Worm (Caenorhabditis elegans) whole organism, L4 larva: ENCODE measurements around the gene T08G5.15.
A peak's percentile ranks its signal among the peaks of the same experiment; 100 is the strongest.
"Not testable (repeated sequence)": the region's sequence is repeated elsewhere in the genome, so short reads cannot be mapped to it uniquely, and the experiment has no call there.

Experiments
- D1046.2 ChIP-seq: fragments of 200-800 bp; sonication (Bioruptor generic); IDR thresholded peaks from 2 replicates; pipeline ENCODE4 v1.3.6; 2022; ENCODE audit warnings: missing genetic modification characterization, missing compliant biosample characterization
- F37D6.2 ChIP-seq: sonication (generic microtip); optimal IDR thresholded peaks from 2 replicates; lab custom pipeline; 2016; ENCODE audit warnings: mild to moderate bottlenecking, missing genetic modification characterization, missing compliant biosample characterization
- F44E2.7 ChIP-seq: fragments of 200-800 bp; sonication (Bioruptor generic); IDR thresholded peaks from 2 replicates; pipeline ENCODE4 v2.1.2; 2022; ENCODE audit warnings: missing genetic modification characterization, missing compliant biosample characterization
- T26A8.4 ChIP-seq: fragments of 200-800 bp; sonication (Bioruptor generic); IDR thresholded peaks from 2 replicates; pipeline ENCODE4 v1.3.6; 2022; ENCODE audit warnings: missing genetic modification characterization, missing compliant biosample characterization
- Y105C5A.15 ChIP-seq: fragments of 200-800 bp; sonication (Bioruptor generic); IDR thresholded peaks from 2 replicates; pipeline ENCODE4 v1.3.6; 2022; ENCODE audit warnings: missing genetic modification characterization, missing compliant biosample characterization
- Y48G9A.11 ChIP-seq: fragments of 200-800 bp; sonication (Bioruptor generic); IDR thresholded peaks from 2 replicates; pipeline ENCODE4 v1.3.6; 2022; ENCODE audit warnings: missing genetic modification reagents, missing genetic modification characterization, missing compliant biosample characterization
- Y75B8A.6 ChIP-seq: fragments of 200-800 bp; sonication (Bioruptor generic); IDR thresholded peaks from 2 replicates; pipeline ENCODE4 v1.3.6; 2022; ENCODE audit warnings: missing genetic modification reagents, missing genetic modification characterization, missing compliant biosample characterization
- ZK337.2 ChIP-seq: fragments of 200-800 bp; sonication (Bioruptor generic); IDR thresholded peaks from 2 replicates; pipeline ENCODE4 v1.3.6; 2022; ENCODE audit warnings: missing genetic modification reagents, missing genetic modification characterization, missing compliant biosample characterization
- ZK546.5 ChIP-seq, 2 experiments: sonication (generic microtip); optimal IDR thresholded peaks; 2 replicates each; lab custom pipeline; 2017; ENCODE audit warnings: missing biosample characterization in 2 of 2, missing genetic modification characterization in 2 of 2
- arid-1 ChIP-seq: fragments of 200-800 bp; sonication (Bioruptor generic); conservative IDR thresholded peaks from 2 replicates; pipeline ENCODE4 v1.3.6; 2022; ENCODE audit warnings: missing genetic modification reagents, missing genetic modification characterization, missing compliant biosample characterization
- ceh-20 ChIP-seq: fragments of 200-800 bp; sonication (Bioruptor generic); IDR thresholded peaks from 2 replicates; pipeline ENCODE4 v1.3.6; 2022; ENCODE audit warnings: missing genetic modification reagents, missing genetic modification characterization, missing compliant biosample characterization
- ceh-28 ChIP-seq: fragments of 150-350 bp; optimal IDR thresholded peaks from 2 replicates; lab custom pipeline; 2014; ENCODE audit warnings: missing biosample characterization, missing genetic modification reagents, missing genetic modification characterization
- ceh-44 ChIP-seq: fragments of 200-800 bp; sonication (Bioruptor generic); IDR thresholded peaks from 2 replicates; pipeline ENCODE4 v1.3.6; 2022; ENCODE audit warnings: missing genetic modification reagents, missing genetic modification characterization, missing compliant biosample characterization
- cey-2 ChIP-seq: sonication (generic microtip); optimal IDR thresholded peaks from 3 replicates; lab custom pipeline; 2017; ENCODE audit warnings: missing genetic modification characterization, mild to moderate bottlenecking, missing compliant biosample characterization, antibody characterized with exemption, borderline replicate concordance; ENCODE audit not compliant: insufficient read depth
- ctbp-1 ChIP-seq: fragments of 200-800 bp; sonication (Bioruptor generic); IDR thresholded peaks from 2 replicates; pipeline ENCODE4 v1.3.6; 2022; ENCODE audit warnings: missing genetic modification reagents, missing genetic modification characterization, missing compliant biosample characterization
- daf-8 ChIP-seq: fragments of 200-800 bp; sonication (Bioruptor generic); IDR thresholded peaks from 2 replicates; pipeline ENCODE4 v1.3.6; 2022; ENCODE audit warnings: missing genetic modification characterization, missing compliant biosample characterization
- dmd-9 ChIP-seq: fragments of 200-800 bp; sonication (Bioruptor generic); IDR thresholded peaks from 2 replicates; pipeline ENCODE4 v1.3.6; 2022; ENCODE audit warnings: missing genetic modification reagents, missing genetic modification characterization, missing compliant biosample characterization
- duxl-1 ChIP-seq: sonication (generic microtip); optimal IDR thresholded peaks from 2 replicates; lab custom pipeline; 2016; ENCODE audit warnings: mild to moderate bottlenecking, missing genetic modification characterization, moderate library complexity, missing compliant biosample characterization; ENCODE audit not compliant: poor library complexity
- dve-1 ChIP-seq: sonication (generic microtip); optimal IDR thresholded peaks from 2 replicates; lab custom pipeline; 2017; ENCODE audit warnings: antibody characterized with exemption, mild to moderate bottlenecking, missing genetic modification characterization, missing compliant biosample characterization; ENCODE audit not compliant: insufficient read depth
- egl-43 ChIP-seq: fragments of 200-800 bp; sonication (Bioruptor generic); IDR thresholded peaks from 2 replicates; pipeline ENCODE4 v1.3.6; 2022; ENCODE audit warnings: missing genetic modification reagents, missing genetic modification characterization, missing compliant biosample characterization
- gei-8 ChIP-seq: fragments of 200-800 bp; sonication (Bioruptor generic); optimal IDR thresholded peaks from 2 replicates; lab custom pipeline; 2018; ENCODE audit warnings: mild to moderate bottlenecking, missing genetic modification characterization, missing compliant biosample characterization
- lin-15B ChIP-seq: fragments of 150-350 bp; sonication (generic microtip); optimal IDR thresholded peaks from 3 replicates; lab custom pipeline; 2014; ENCODE audit warnings: missing biosample characterization, missing genetic modification characterization
- lin-29 ChIP-seq: fragments of 200-800 bp; sonication (Bioruptor generic); IDR thresholded peaks from 2 replicates; pipeline ENCODE4 v1.3.6; 2022; ENCODE audit warnings: missing genetic modification reagents, missing genetic modification characterization, missing compliant biosample characterization
- lsy-2 ChIP-seq, 2 experiments: fragments of 150-350 bp in 1 of 2; sonication (generic microtip) in 1 of 2; optimal IDR thresholded peaks; 2 replicates each; lab custom pipeline; 2014 to 2017; ENCODE audit warnings: missing biosample characterization in 2 of 2, missing genetic modification characterization in 2 of 2
- mdt-29 ChIP-seq: fragments of 200-800 bp; sonication (Bioruptor generic); IDR thresholded peaks from 2 replicates; pipeline ENCODE4 v1.3.6; 2022; ENCODE audit warnings: missing genetic modification reagents, missing genetic modification characterization, missing compliant biosample characterization
- mep-1 ChIP-seq: fragments of 150-350 bp; sonication (generic microtip); optimal IDR thresholded peaks from 3 replicates; lab custom pipeline; 2014; ENCODE audit warnings: missing biosample characterization, missing genetic modification characterization
- mes-2 ChIP-seq: sonication (generic microtip); optimal IDR thresholded peaks from 2 replicates; lab custom pipeline; 2016; ENCODE audit warnings: missing genotype, mild to moderate bottlenecking, missing genetic modification characterization, missing compliant biosample characterization; ENCODE audit not compliant: poor library complexity, severe bottlenecking
- nhr-10 ChIP-seq: fragments of 150-350 bp; optimal IDR thresholded peaks from 2 replicates; lab custom pipeline; 2014; ENCODE audit warnings: missing biosample characterization, missing genetic modification characterization
- nhr-237 ChIP-seq: sonication (generic microtip); optimal IDR thresholded peaks from 2 replicates; lab custom pipeline; 2017; ENCODE audit warnings: missing biosample characterization, missing genetic modification characterization
- nhr-42 ChIP-seq: fragments of 200-800 bp; sonication (Bioruptor generic); IDR thresholded peaks from 2 replicates; pipeline ENCODE4 v1.3.6; 2022; ENCODE audit warnings: missing genetic modification characterization, missing compliant biosample characterization
- nhr-76 ChIP-seq: fragments of 150-350 bp; optimal IDR thresholded peaks from 2 replicates; lab custom pipeline; 2014; ENCODE audit warnings: missing biosample characterization, missing genetic modification characterization
- pha-4 ChIP-seq, 2 experiments: fragments of 150-350 bp in 1 of 2; fragments of 200-800 bp in 1 of 2; sonication (Bioruptor generic) in 1 of 2; IDR thresholded peaks in 1 of 2; optimal IDR thresholded peaks in 1 of 2; 2 replicates each; pipeline versions ENCODE4 v1.3.6 to Lab custom; 2014 to 2022; ENCODE audit warnings: missing genetic modification characterization in 2 of 2, missing genetic modification reagents in 2 of 2, missing biosample characterization in 1 of 2, missing compliant biosample characterization in 1 of 2
- php-3 ChIP-seq: fragments of 200-800 bp; sonication (Bioruptor generic); IDR thresholded peaks from 2 replicates; pipeline ENCODE4 v1.3.6; 2022; ENCODE audit warnings: missing genetic modification reagents, missing genetic modification characterization, missing compliant biosample characterization
- saeg-2 ChIP-seq: fragments of 200-800 bp; sonication (Bioruptor generic); IDR thresholded peaks from 2 replicates; pipeline ENCODE4 v1.3.6; 2022; ENCODE audit warnings: missing genetic modification reagents, missing genetic modification characterization, missing compliant biosample characterization
- set-16 ChIP-seq: fragments of 200-800 bp; sonication (Bioruptor generic); IDR thresholded peaks from 2 replicates; pipeline ENCODE4 v1.3.6; 2022; ENCODE audit warnings: missing genetic modification reagents, missing genetic modification characterization, missing compliant biosample characterization
- snpc-1.2 ChIP-seq: fragments of 200-800 bp; sonication (Bioruptor generic); IDR thresholded peaks from 2 replicates; pipeline ENCODE4 v1.3.6; 2022; ENCODE audit warnings: missing genetic modification reagents, missing genetic modification characterization, missing compliant biosample characterization
- tag-97 ChIP-seq: fragments of 200-800 bp; sonication (Bioruptor generic); IDR thresholded peaks from 2 replicates; pipeline ENCODE4 v1.3.6; 2022; ENCODE audit warnings: missing genetic modification characterization, missing compliant biosample characterization
- unc-130 ChIP-seq: sonication (generic microtip); optimal IDR thresholded peaks from 2 replicates; lab custom pipeline; 2016; ENCODE audit warnings: missing genetic modification reagents, missing genetic modification characterization, missing compliant biosample characterization
- vab-7 ChIP-seq: fragments of 200-800 bp; sonication (Bioruptor generic); IDR thresholded peaks from 2 replicates; pipeline ENCODE4 v1.3.6; 2022; ENCODE audit warnings: missing genetic modification reagents, missing genetic modification characterization, missing compliant biosample characterization
- zag-1 ChIP-seq: fragments of 150-350 bp; optimal IDR thresholded peaks from 2 replicates; lab custom pipeline; 2014; ENCODE audit warnings: missing biosample characterization, missing genetic modification characterization
- zfp-3 ChIP-seq: fragments of 200-800 bp; sonication (Bioruptor generic); conservative IDR thresholded peaks from 2 replicates; pipeline ENCODE4 v1.3.6; 2022; ENCODE audit warnings: missing genetic modification reagents, missing genetic modification characterization, missing compliant biosample characterization

The T08G5.15 gene

DNA sequence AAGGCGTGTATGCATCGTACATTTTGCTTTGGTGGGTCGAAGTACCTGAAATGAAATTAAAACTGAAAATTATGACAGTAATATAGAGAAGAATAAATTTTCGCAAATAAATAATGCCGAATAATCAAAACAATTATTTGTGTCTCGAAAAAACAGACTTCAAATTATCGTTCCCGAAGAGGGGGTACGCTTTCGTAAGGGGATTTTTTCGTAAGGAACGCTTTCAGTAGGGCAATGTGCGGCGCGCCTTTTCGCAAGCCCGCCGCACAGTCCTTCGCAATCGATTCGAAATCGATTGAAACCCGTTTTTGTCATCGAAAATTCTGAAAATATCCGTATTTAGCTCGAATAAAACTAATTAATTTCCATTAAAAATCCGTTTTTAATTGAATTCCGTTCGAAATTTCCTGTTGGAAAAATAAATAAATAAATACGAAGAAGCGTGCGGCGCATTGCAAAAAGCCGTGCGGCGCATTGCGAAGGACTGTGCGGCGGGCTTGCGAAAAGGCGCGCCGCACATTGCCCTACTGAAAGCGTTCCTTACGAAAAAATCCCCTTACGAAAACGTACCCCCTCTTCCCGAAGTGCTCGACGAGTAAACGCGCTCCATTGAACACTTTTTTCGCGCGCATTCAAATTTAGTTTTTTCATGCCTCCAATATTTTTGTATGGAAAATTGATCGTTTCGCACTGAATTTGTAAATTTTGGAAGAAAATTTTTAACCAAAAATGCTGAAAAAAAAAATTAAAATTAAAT lies 15.5 kb upstream of the T08G5.15 start, which contains the start of gene vps-39 (continued):
- TF ChIP-seq ceh-44 (GFP tag; lab: Robert Waterston, UW), result peak; percentile 89
- TF ChIP-seq arid-1 (GFP tag; lab: Robert Waterston, UW), result peak; percentile 84
- TF ChIP-seq T26A8.4 (GFP tag; lab: Robert Waterston, UW), result peak; percentile 96
- TF ChIP-seq dve-1 (tag; lab: Kevin White, UChicago), result peak; percentile 3
- peak; percentile 86 for TF ChIP-seq pha-4 (GFP tag; IDR thresholded peaks at IDR 0.05; lab: Robert Waterston, UW)
- not testable (repeated sequence) for TF ChIP-seq pha-4 (tag; optimal IDR thresholded peaks at IDR 0.05; lab: Kevin White, UChicago)
- TF ChIP-seq set-16 (GFP tag; lab: Robert Waterston, UW), result peak; percentile 87
- TF ChIP-seq nhr-42 (GFP tag; lab: Robert Waterston, UW), result peak; percentile 95
- 0 out of 2 replicates have a peak, but pooled peaks have one; percentile 54 for TF ChIP-seq Y75B8A.6 (GFP tag; lab: Robert Waterston, UW)
- peak; percentile 94 for TF ChIP-seq D1046.2 (GFP tag; lab: Robert Waterston, UW)
- peak; percentile 67; the same call in 1 of the 2 replicates for TF ChIP-seq Y105C5A.15 (GFP tag; lab: Robert Waterston, UW)
- TF ChIP-seq lin-15B (tag; lab: Kevin White, UChicago), result peak; percentile 17
- TF ChIP-seq ceh-20 (GFP tag; lab: Robert Waterston, UW), result peak; percentile 96
- TF ChIP-seq snpc-1.2 (GFP tag; lab: Robert Waterston, UW), result peak; percentile 90
- TF ChIP-seq mep-1 (tag; lab: Kevin White, UChicago), result peak; percentile 51
- TF ChIP-seq unc-130 (GFP tag; lab: Kevin White, UChicago), result peak; percentile 43
- peak; percentile 83 for TF ChIP-seq mdt-29 (GFP tag; lab: Robert Waterston, UW)
- peak; percentile 93 for TF ChIP-seq dmd-9 (GFP tag; lab: Robert Waterston, UW)
- TF ChIP-seq F37D6.2 (tag; lab: Kevin White, UChicago), result peak; percentile 32
- peak; percentile 47 for TF ChIP-seq duxl-1 (tag; lab: Kevin White, UChicago)
- peak; percentile 66; the same call in 1 of the 2 replicates for TF ChIP-seq F44E2.7 (GFP tag; lab: Robert Waterston, UW)
- peak; percentile 95 for TF ChIP-seq vab-7 (GFP tag; lab: Robert Waterston, UW)
- 0 out of 2 replicates have a peak, but pooled peaks have one; percentile 42 for TF ChIP-seq tag-97 (GFP tag; lab: Robert Waterston, UW)
- peak; percentile 86 for TF ChIP-seq php-3 (GFP tag; lab: Robert Waterston, UW)
- peak; percentile 92 for TF ChIP-seq egl-43 (GFP tag; lab: Robert Waterston, UW)
- TF ChIP-seq, all 104 proteins: peak for 44; not testable (repeated sequence) for 60

ce11 chrV:14033649-14034048 lies 10.7 kb upstream of the T08G5.15 start, which contains the start of gene ins-10:
Gene ins-10, plus strand, starts transcription at chrV:14033949.
- TF ChIP-seq zag-1 (tag; lab: Kevin White, UChicago) (no peak), lsy-2 (tag; optimal IDR thresholded peaks at IDR 0.05; lab: Kevin White, UChicago) (no peak), unc-130 (GFP tag; lab: Kevin White, UChicago) (no peak), lin-29 (GFP tag; lab: Robert Waterston, UW) (no peak)

ce11 chrV:14028256-14028743 lies 5.3 kb upstream of the T08G5.15 start:
- TF ChIP-seq Y48G9A.11 (GFP tag; lab: Robert Waterston, UW) (peak; percentile 74), arid-1 (GFP tag; lab: Robert Waterston, UW) (peak; percentile 58; the same call in 1 of the 2 replicates), ceh-28 (no peak), gei-8 (GFP tag; lab: Kevin White, UChicago) (no peak), mes-2 (peak; percentile 59), ceh-44 (GFP tag; lab: Robert Waterston, UW) (peak; percentile 81), nhr-10 (tag; lab: Kevin White, UChicago) (no peak), ZK546.5 (tag; optimal IDR thresholded peaks at IDR 0.05; lab: Kevin White, UChicago) (no peak), daf-8 (GFP tag; lab: Robert Waterston, UW) (no peak), zfp-3 (GFP tag; lab: Robert Waterston, UW) (no peak), ZK337.2 (GFP tag; lab: Robert Waterston, UW) (no peak), set-16 (GFP tag; lab: Robert Waterston, UW) (peak; percentile 75), zag-1 (tag; lab: Kevin White, UChicago) (no peak), mdt-29 (GFP tag; lab: Robert Waterston, UW) (peak; percentile 60; the same call in 1 of the 2 replicates), Y75B8A.6 (GFP tag; lab: Robert Waterston, UW) (no peak), nhr-237 (tag; lab: Kevin White, UChicago) (no peak), cey-2 (tag; lab: Kevin White, UChicago) (no peak), dmd-9 (GFP tag; lab: Robert Waterston, UW) (peak; percentile 59; the same call in 1 of the 2 replicates), php-3 (GFP tag; lab: Robert Waterston, UW) (peak; percentile 39; the same call in 1 of the 2 replicates), lin-29 (GFP tag; lab: Robert Waterston, UW) (no peak), nhr-76 (no peak), saeg-2 (GFP tag; lab: Robert Waterston, UW) (no peak), ctbp-1 (GFP tag; lab: Robert Waterston, UW) (no peak), ceh-20 (GFP tag; lab: Robert Waterston, UW) (0 out of 2 replicates have a peak, but pooled peaks have one; percentile 34)
